Fruit fly (Drosophila melanogaster) whole organism, embryonic: Measurements from ENCODE around the gene CG5674.

ENCODE experiments used
- Abd-B ChIP-seq: fragments of 200-800 bp; sonication (Bioruptor generic); optimal IDR thresholded peaks from 2 replicates; lab custom pipeline; 2018; ENCODE audit warnings: missing biosample characterization, mild to moderate bottlenecking, missing genetic modification characterization, moderate library complexity
- CG12104 ChIP-seq: fragments of 200-800 bp; sonication (Bioruptor generic); optimal IDR thresholded peaks from 3 replicates; lab custom pipeline; 2016; ENCODE audit warnings: missing biosample characterization, missing genetic modification characterization
- CG13287 ChIP-seq: fragments of 200-800 bp; sonication (Bioruptor generic); IDR thresholded peaks from 2 replicates; pipeline ENCODE4 v1.3.6; 2022; ENCODE audit warnings: missing biosample characterization, missing genetic modification characterization; ENCODE audit not compliant: partially characterized antibody
- CG15514 ChIP-seq: fragments of 200-800 bp; sonication (Bioruptor generic); optimal IDR thresholded peaks from 3 replicates; lab custom pipeline; 2017; ENCODE audit warnings: missing biosample characterization, missing genetic modification characterization, mild to moderate bottlenecking, moderate library complexity, missing genetic modification reagents
- CG16813 ChIP-seq: fragments of 200-800 bp; sonication (Bioruptor generic); IDR thresholded peaks from 3 replicates; pipeline ENCODE4 v1.3.6; 2022; ENCODE audit warnings: missing biosample characterization, missing genetic modification characterization; ENCODE audit not compliant: partially characterized antibody
- CG16863 ChIP-seq: fragments of 200-800 bp; sonication (Bioruptor generic); optimal IDR thresholded peaks from 3 replicates; lab custom pipeline; 2016; ENCODE audit warnings: missing biosample characterization, missing genetic modification characterization
- CG17568 ChIP-seq: fragments of 200-800 bp; sonication (Bioruptor generic); optimal IDR thresholded peaks from 2 replicates; lab custom pipeline; 2018; ENCODE audit warnings: missing biosample characterization, mild to moderate bottlenecking, missing genetic modification characterization, moderate library complexity
- CG18476 ChIP-seq: fragments of 200-800 bp; sonication (Bioruptor generic); optimal IDR thresholded peaks from 2 replicates; lab custom pipeline; 2016; ENCODE audit warnings: missing biosample characterization, mild to moderate bottlenecking, missing genetic modification characterization
- CG2116 ChIP-seq: fragments of 200-800 bp; sonication (Bioruptor generic); optimal IDR thresholded peaks from 3 replicates; lab custom pipeline; 2018; ENCODE audit warnings: missing biosample characterization, mild to moderate bottlenecking, missing genetic modification characterization
- CG2120 ChIP-seq: fragments of 200-800 bp; sonication (Bioruptor generic); optimal IDR thresholded peaks from 3 replicates; lab custom pipeline; 2016; ENCODE audit warnings: missing biosample characterization, missing genetic modification characterization
- CG2199 ChIP-seq: fragments of 200-800 bp; sonication (Bioruptor generic); IDR thresholded peaks from 3 replicates; pipeline ENCODE4 v1.3.6; 2022; ENCODE audit warnings: missing biosample characterization, missing genetic modification characterization
- CG3281 ChIP-seq: fragments of 200-800 bp; sonication (Bioruptor generic); optimal IDR thresholded peaks from 3 replicates; lab custom pipeline; 2017; ENCODE audit warnings: missing biosample characterization, mild to moderate bottlenecking, missing genetic modification characterization
- CG4730 ChIP-seq: fragments of 200-800 bp; sonication (Bioruptor generic); IDR thresholded peaks from 2 replicates; pipeline ENCODE4 v1.3.6; 2022; ENCODE audit warnings: missing biosample characterization, missing genetic modification characterization
- CG6175 ChIP-seq: fragments of 200-800 bp; sonication (Bioruptor generic); IDR thresholded peaks from 3 replicates; pipeline ENCODE4 v1.3.6; 2022; ENCODE audit warnings: missing biosample characterization, missing genetic modification characterization
- CG6272 ChIP-seq: fragments of 200-800 bp; sonication (Bioruptor generic); IDR thresholded peaks from 2 replicates; pipeline ENCODE4 v1.3.6; 2022; ENCODE audit warnings: missing biosample characterization, missing genetic modification characterization
- CG7372 ChIP-seq: fragments of 200-800 bp; sonication (Bioruptor generic); IDR thresholded peaks from 2 replicates; pipeline ENCODE4 v1.3.6; 2022; ENCODE audit warnings: missing biosample characterization, missing genetic modification characterization
- CG7745 ChIP-seq: fragments of 200-800 bp; sonication (Bioruptor generic); optimal IDR thresholded peaks from 2 replicates; lab custom pipeline; 2018; ENCODE audit warnings: missing biosample characterization, mild to moderate bottlenecking, missing genetic modification characterization, moderate library complexity
- CG9215 ChIP-seq: fragments of 200-800 bp; sonication (Bioruptor generic); IDR thresholded peaks from 2 replicates; pipeline ENCODE4 v1.3.6; 2022; ENCODE audit warnings: missing biosample characterization, missing genetic modification characterization
- CG9727 ChIP-seq: fragments of 200-800 bp; sonication (Bioruptor generic); optimal IDR thresholded peaks from 3 replicates; lab custom pipeline; 2017; ENCODE audit warnings: missing biosample characterization, mild to moderate bottlenecking, missing genetic modification characterization
- CoRest ChIP-seq: fragments of 200-800 bp; sonication (Bioruptor generic); optimal IDR thresholded peaks from 3 replicates; lab custom pipeline; 2018; ENCODE audit warnings: missing biosample characterization, mild to moderate bottlenecking, missing genetic modification characterization, moderate library complexity
- CrebB ChIP-seq: fragments of 200-800 bp; sonication (Bioruptor generic); optimal IDR thresholded peaks from 3 replicates; lab custom pipeline; 2018; ENCODE audit warnings: missing biosample characterization, mild to moderate bottlenecking, missing genetic modification characterization
- Dip3 ChIP-seq: fragments of 200-800 bp; sonication (Bioruptor generic); optimal IDR thresholded peaks from 3 replicates; lab custom pipeline; 2016; ENCODE audit warnings: missing biosample characterization, missing genetic modification characterization
- Doc3 ChIP-seq: fragments of 200-800 bp; sonication (Bioruptor generic); IDR thresholded peaks from 3 replicates; pipeline ENCODE4 v1.3.6; 2022; ENCODE audit warnings: missing biosample characterization, missing genetic modification characterization; ENCODE audit not compliant: partially characterized antibody
- E2f1 ChIP-seq: fragments of 200-800 bp; sonication (Bioruptor generic); IDR thresholded peaks from 2 replicates; pipeline ENCODE4 v1.3.6; 2022; ENCODE audit warnings: missing biosample characterization, missing genetic modification characterization
- Fer1 ChIP-seq: fragments of 200-800 bp; sonication (Bioruptor generic); optimal IDR thresholded peaks from 2 replicates; lab custom pipeline; 2017; ENCODE audit warnings: missing biosample characterization, mild to moderate bottlenecking, missing genetic modification characterization
- Hr39 ChIP-seq: fragments of >200 bp; optimal IDR thresholded peaks from 2 replicates; lab custom pipeline; 2017
- Lim3 ChIP-seq: fragments of 200-800 bp; sonication (Bioruptor generic); IDR thresholded peaks from 2 replicates; pipeline ENCODE4 v1.3.6; 2022; ENCODE audit warnings: missing biosample characterization, missing genetic modification characterization
- Mes4 ChIP-seq: fragments of 200-800 bp; sonication (Bioruptor generic); optimal IDR thresholded peaks from 2 replicates; lab custom pipeline; 2016; ENCODE audit warnings: missing biosample characterization, missing genetic modification characterization
- NC2β ChIP-seq: fragments of 200-800 bp; sonication (Bioruptor generic); optimal IDR thresholded peaks from 2 replicates; lab custom pipeline; 2016; ENCODE audit warnings: missing biosample characterization, missing genetic modification characterization
- Ptx1 ChIP-seq: fragments of 200-800 bp; sonication (Bioruptor generic); IDR thresholded peaks from 2 replicates; pipeline ENCODE4 v1.3.6; 2022; ENCODE audit warnings: missing biosample characterization, missing genetic modification characterization
- Rfx ChIP-seq: fragments of 200-800 bp; sonication (Bioruptor generic); IDR thresholded peaks from 2 replicates; pipeline ENCODE4 v1.3.6; 2022; ENCODE audit warnings: missing biosample characterization, missing genetic modification characterization
- Trl ChIP-seq, 3 experiments: fragments of >200 bp in 2 of 3; fragments of 200-800 bp in 1 of 3; sonication (Bioruptor generic) in 1 of 3; optimal IDR thresholded peaks; 2 replicates in 1 of 3; 3 replicates in 2 of 3; lab custom pipeline; 2016 to 2017; ENCODE audit warnings: missing biosample characterization in 1 of 3, missing genetic modification characterization in 1 of 3
- Xbp1 ChIP-seq: fragments of 200-800 bp; sonication (Bioruptor generic); optimal IDR thresholded peaks from 3 replicates; lab custom pipeline; 2016; ENCODE audit warnings: missing biosample characterization, mild to moderate bottlenecking, missing genetic modification characterization
- crc ChIP-seq: fragments of 200-800 bp; sonication (Bioruptor generic); optimal IDR thresholded peaks from 2 replicates; lab custom pipeline; 2016; ENCODE audit warnings: missing biosample characterization, missing genetic modification characterization
- dysf ChIP-seq: fragments of 200-800 bp; sonication (Bioruptor generic); IDR thresholded peaks from 3 replicates; pipeline ENCODE4 v1.3.6; 2022; ENCODE audit warnings: missing biosample characterization, missing genetic modification characterization
- ems ChIP-seq: fragments of 200-800 bp; sonication (Bioruptor generic); optimal IDR thresholded peaks from 3 replicates; lab custom pipeline; 2016; ENCODE audit warnings: missing biosample characterization, missing genetic modification characterization
- fu2 ChIP-seq: fragments of 200-800 bp; sonication (Bioruptor generic); optimal IDR thresholded peaks from 2 replicates; lab custom pipeline; 2016; ENCODE audit warnings: missing biosample characterization, missing genetic modification characterization
- gsb-n ChIP-seq: fragments of 200-800 bp; sonication (Bioruptor generic); optimal IDR thresholded peaks from 3 replicates; lab custom pipeline; 2018; ENCODE audit warnings: missing biosample characterization, mild to moderate bottlenecking, missing genetic modification characterization
- hbn ChIP-seq: fragments of 200-800 bp; sonication (Bioruptor generic); IDR thresholded peaks from 2 replicates; pipeline ENCODE4 v1.3.6; 2022; ENCODE audit warnings: missing biosample characterization, missing genetic modification characterization; ENCODE audit not compliant: partially characterized antibody
- jumu ChIP-seq: fragments of 200-800 bp; sonication (Bioruptor generic); optimal IDR thresholded peaks from 3 replicates; lab custom pipeline; 2016; ENCODE audit warnings: missing biosample characterization, missing genetic modification characterization
- nerfin-2 ChIP-seq: fragments of 200-800 bp; sonication (Bioruptor generic); IDR thresholded peaks from 2 replicates; pipeline ENCODE4 v1.3.6; 2022; ENCODE audit warnings: missing biosample characterization, missing genetic modification characterization; ENCODE audit not compliant: partially characterized antibody
- onecut ChIP-seq: fragments of 200-800 bp; sonication (Bioruptor generic); IDR thresholded peaks from 2 replicates; pipeline ENCODE4 v1.3.6; 2022; ENCODE audit warnings: missing biosample characterization, missing genetic modification characterization
- pan ChIP-seq, 4 experiments: fragments of >200 bp in 3 of 4; fragments of 200-800 bp in 1 of 4; sonication (Bioruptor generic) in 1 of 4; optimal IDR thresholded peaks in 3 of 4; IDR thresholded peaks in 1 of 4; 2 replicates each; pipeline versions ENCODE4 v1.3.6 to Lab custom; 2017 to 2022; ENCODE audit warnings: missing biosample characterization in 2 of 4, missing genetic modification characterization in 2 of 4, mixed read lengths in 1 of 4
- pb ChIP-seq: fragments of 200-800 bp; sonication (Bioruptor generic); optimal IDR thresholded peaks from 3 replicates; lab custom pipeline; 2016; ENCODE audit warnings: missing biosample characterization, missing genetic modification characterization
- slbo ChIP-seq: fragments of 200-800 bp; sonication (Bioruptor generic); IDR thresholded peaks from 2 replicates; pipeline ENCODE4 v1.3.6; 2022; ENCODE audit warnings: missing biosample characterization, missing genetic modification characterization
- so ChIP-seq: fragments of 200-800 bp; sonication (Bioruptor generic); IDR thresholded peaks from 3 replicates; pipeline ENCODE4 v1.3.6; 2022; ENCODE audit warnings: missing biosample characterization, missing genetic modification characterization
- stc ChIP-seq: fragments of 200-800 bp; sonication (Bioruptor generic); IDR thresholded peaks from 2 replicates; pipeline ENCODE4 v1.3.6; 2022; ENCODE audit warnings: missing biosample characterization, missing genetic modification characterization
- stwl ChIP-seq: fragments of 200-800 bp; sonication (Bioruptor generic); optimal IDR thresholded peaks from 3 replicates; lab custom pipeline; 2018; ENCODE audit warnings: missing biosample characterization, mild to moderate bottlenecking, missing genetic modification characterization, moderate library complexity
- toy ChIP-seq: fragments of 200-800 bp; sonication (Bioruptor generic); IDR thresholded peaks from 2 replicates; pipeline ENCODE4 v1.3.6; 2022; ENCODE audit warnings: missing biosample characterization, missing genetic modification characterization
- tx ChIP-seq: fragments of 200-800 bp; sonication (Bioruptor generic); optimal IDR thresholded peaks from 2 replicates; lab custom pipeline; 2016; ENCODE audit warnings: missing biosample characterization, missing genetic modification characterization

Gene CG5674

DNA sequence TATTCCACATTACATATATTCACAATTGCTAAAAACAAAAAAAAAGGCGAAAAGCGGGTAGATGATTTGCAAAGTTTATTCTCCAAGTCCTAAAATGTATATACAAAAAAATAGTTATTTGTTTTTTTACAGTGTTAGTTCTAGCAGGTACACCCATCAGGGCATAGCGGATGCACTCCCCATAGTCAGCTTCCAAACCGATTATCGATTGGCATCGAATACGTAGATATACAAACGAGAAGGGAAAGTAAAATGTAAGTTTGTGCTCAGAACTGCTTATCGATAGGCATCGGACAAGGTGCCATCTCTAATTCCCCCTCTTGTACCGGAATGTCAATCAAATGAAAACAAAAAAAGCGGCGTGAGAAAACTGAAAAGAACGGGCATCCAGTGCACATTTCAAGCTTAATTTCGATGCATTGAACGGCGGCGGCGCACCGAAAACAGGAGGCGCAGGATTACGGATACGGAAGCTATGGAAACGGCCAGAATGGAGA lies at the start of gene CG5674 (continued):
- TF ChIP-seq Doc3 (peak; percentile 68), crc (GFP tag; lab: Kevin White, UChicago) (no peak), toy (GFP tag; lab: Robert Waterston, UW) (no peak), Mes4 (GFP tag; lab: Kevin White, UChicago) (peak; percentile 40), CG15514 (GFP tag; lab: Kevin White, UChicago) (peak; percentile 58), stc (GFP tag; lab: Robert Waterston, UW) (0 out of 2 replicates have a peak, but pooled peaks have one; percentile 5), Ptx1 (GFP tag; lab: Robert Waterston, UW) (peak; percentile 69), CG4730 (peak; percentile 50), Lim3 (no peak), Dip3 (GFP tag; lab: Kevin White, UChicago) (peak; percentile 20), Trl (optimal IDR thresholded peaks at IDR 0.05; lab: Kevin White, UChicago) (no peak), Trl (GFP tag; optimal IDR thresholded peaks at IDR 0.05; lab: Kevin White, UChicago) (peak; percentile 42), pan (optimal IDR thresholded peaks at IDR 0.05; lab: Kevin White, UChicago) (no peak), pan (GFP tag; optimal IDR thresholded peaks at IDR 0.05 in 1 of 2, IDR thresholded peaks at IDR 0.05 in 1 of 2) (peak in 1 of 2 experiments; percentile 52), E2f1 (GFP tag; lab: Robert Waterston, UW) (peak; percentile 57; the same call in 1 of the 2 replicates), gsb-n (tag; lab: Kevin White, UChicago) (no peak), CG3281 (no peak), tx (GFP tag; lab: Kevin White, UChicago) (peak; percentile 37), CG9215 (GFP tag; lab: Robert Waterston, UW) (peak; percentile 58), Abd-B (GFP tag; lab: Kevin White, UChicago) (peak; percentile 72), jumu (GFP tag; lab: Kevin White, UChicago) (peak; percentile 34), CG18476 (no peak), slbo (peak; percentile 76), Xbp1 (GFP tag; lab: Kevin White, UChicago) (peak; percentile 58), CG16863 (peak; percentile 50), CG6272 (GFP tag; lab: Robert Waterston, UW) (0 out of 2 replicates have a peak, but pooled peaks have one; percentile 12), Rfx (GFP tag; lab: Robert Waterston, UW) (peak; percentile 75), CG17568 (GFP tag; lab: Kevin White, UChicago) (no peak), Hr39 (no peak), CG7372 (GFP tag; lab: Robert Waterston, UW) (no peak), fu2 (GFP tag; lab: Kevin White, UChicago) (peak; percentile 44), CG2120 (no peak), CG9727 (GFP tag; lab: Kevin White, UChicago) (peak; percentile 38), stwl (tag; lab: Kevin White, UChicago) (peak; percentile 96), onecut (GFP tag; lab: Robert Waterston, UW) (peak; percentile 63), so (GFP tag; lab: Robert Waterston, UW) (0 out of 3 replicates have a peak, but pooled peaks have one; percentile 26), CG2199 (GFP tag; lab: Robert Waterston, UW) (peak; percentile 53; the same call in 1 of the 3 replicates), CG7745 (tag; lab: Kevin White, UChicago) (no peak), CG2116 (peak; percentile 82), CG16813 (peak; percentile 92), CG12104 (GFP tag; lab: Kevin White, UChicago) (no peak), nerfin-2 (peak; percentile 84; the same call in 1 of the 2 replicates), CG6175 (GFP tag; lab: Robert Waterston, UW) (0 out of 3 replicates have a peak, but pooled peaks have one; percentile 23), hbn (GFP tag; lab: Robert Waterston, UW) (peak; percentile 80), pb (GFP tag; lab: Kevin White, UChicago) (no peak), CrebB (peak; percentile 14), dysf (GFP tag; lab: Robert Waterston, UW) (peak; percentile 51; the same call in 2 of the 3 replicates), CoRest (peak; percentile 40), ems (GFP tag; lab: Kevin White, UChicago) (peak; percentile 10), NC2β (no peak), Fer1 (no peak), CG13287 (peak; percentile 86)
